Fruit fly (Drosophila melanogaster) whole organism, embryonic: ENCODE data around the gene CG1909.
A peak's percentile ranks its signal among the peaks of the same experiment; 100 is the strongest.

Experiments
- CG10321 ChIP-seq: fragments of 200-800 bp; sonication (Bioruptor generic); IDR thresholded peaks from 2 replicates; pipeline ENCODE4 v1.3.6; 2022; ENCODE audit warnings: missing biosample characterization, missing genetic modification characterization
- CG11723 ChIP-seq: fragments of 200-800 bp; sonication (Bioruptor generic); optimal IDR thresholded peaks from 2 replicates; lab custom pipeline; 2017; ENCODE audit warnings: missing biosample characterization, mild to moderate bottlenecking, missing genetic modification characterization
- CG12659 ChIP-seq: fragments of 200-800 bp; sonication (Bioruptor generic); optimal IDR thresholded peaks from 3 replicates; lab custom pipeline; 2017; ENCODE audit warnings: mild to moderate bottlenecking, missing biosample characterization, missing genetic modification reagents, missing genetic modification characterization
- CG12769 ChIP-seq: fragments of 200-800 bp; sonication (Bioruptor generic); optimal IDR thresholded peaks from 2 replicates; lab custom pipeline; 2019; ENCODE audit warnings: missing biosample characterization, mild to moderate bottlenecking, missing genetic modification characterization, moderate library complexity
- CG13296 ChIP-seq: fragments of 200-800 bp; sonication (Bioruptor generic); optimal IDR thresholded peaks from 3 replicates; lab custom pipeline; 2018; ENCODE audit warnings: missing biosample characterization, mild to moderate bottlenecking, missing genetic modification characterization
- CG13424 ChIP-seq: fragments of 200-800 bp; sonication (Bioruptor generic); optimal IDR thresholded peaks from 2 replicates; lab custom pipeline; 2019; ENCODE audit warnings: missing biosample characterization, mild to moderate bottlenecking, missing genetic modification characterization, moderate library complexity
- CG13894 ChIP-seq: fragments of 200-800 bp; sonication (Bioruptor generic); optimal IDR thresholded peaks from 3 replicates; lab custom pipeline; 2018; ENCODE audit warnings: missing biosample characterization, mild to moderate bottlenecking, missing genetic modification characterization, moderate library complexity
- CG14667 ChIP-seq: fragments of 200-800 bp; sonication (Bioruptor generic); IDR thresholded peaks from 2 replicates; pipeline ENCODE4 v1.3.6; 2022; ENCODE audit warnings: missing biosample characterization, missing genetic modification characterization
- CG17359 ChIP-seq: fragments of 200-800 bp; sonication (Bioruptor generic); optimal IDR thresholded peaks from 3 replicates; lab custom pipeline; 2018; ENCODE audit warnings: missing biosample characterization, mild to moderate bottlenecking, missing genetic modification characterization, moderate library complexity
- CG2199 ChIP-seq: fragments of 200-800 bp; sonication (Bioruptor generic); IDR thresholded peaks from 3 replicates; pipeline ENCODE4 v1.3.6; 2022; ENCODE audit warnings: missing biosample characterization, missing genetic modification characterization
- CG30020 ChIP-seq: fragments of 200-800 bp; optimal IDR thresholded peaks from 2 replicates; lab custom pipeline; 2019; ENCODE audit warnings: missing biosample characterization, mild to moderate bottlenecking, missing genetic modification characterization, moderate library complexity
- CG3065 ChIP-seq: fragments of 200-800 bp; sonication (Bioruptor generic); optimal IDR thresholded peaks from 2 replicates; lab custom pipeline; 2016; ENCODE audit warnings: missing biosample characterization, missing genetic modification characterization
- CG5180 ChIP-seq: fragments of 200-800 bp; sonication (Bioruptor generic); optimal IDR thresholded peaks from 3 replicates; lab custom pipeline; 2017; ENCODE audit warnings: missing biosample characterization, missing genetic modification characterization, mild to moderate bottlenecking, moderate library complexity, missing genetic modification reagents
- CG7372 ChIP-seq: fragments of 200-800 bp; sonication (Bioruptor generic); IDR thresholded peaks from 2 replicates; pipeline ENCODE4 v1.3.6; 2022; ENCODE audit warnings: missing biosample characterization, missing genetic modification characterization
- CG8290 ChIP-seq, 3 experiments: fragments of 200-800 bp; sonication (Bioruptor generic); optimal IDR thresholded peaks; 2 replicates each; lab custom pipeline; 2016 to 2019; ENCODE audit warnings: missing biosample characterization in 3 of 3, missing genetic modification characterization in 3 of 3, mild to moderate bottlenecking in 2 of 3, moderate library complexity in 1 of 3
- CG9437 ChIP-seq: fragments of 200-800 bp; sonication (Bioruptor generic); optimal IDR thresholded peaks from 2 replicates; lab custom pipeline; 2018; ENCODE audit warnings: missing biosample characterization, mild to moderate bottlenecking, missing genetic modification characterization
- D19A ChIP-seq: fragments of 200-800 bp; optimal IDR thresholded peaks from 3 replicates; lab custom pipeline; 2019; ENCODE audit warnings: missing biosample characterization, mild to moderate bottlenecking, missing genetic modification characterization, moderate library complexity
- Deaf1 ChIP-seq: fragments of 200-800 bp; optimal IDR thresholded peaks from 3 replicates; lab custom pipeline; 2019; ENCODE audit warnings: missing biosample characterization, mild to moderate bottlenecking, missing genetic modification characterization, moderate library complexity
- Drgx ChIP-seq: fragments of 200-800 bp; sonication (Bioruptor generic); IDR thresholded peaks from 2 replicates; pipeline ENCODE4 v1.3.6; 2022; ENCODE audit warnings: missing biosample characterization, missing genetic modification characterization
- Gsc ChIP-seq: fragments of 200-800 bp; sonication (Bioruptor generic); IDR thresholded peaks from 2 replicates; pipeline ENCODE4 v1.3.6; 2022; ENCODE audit warnings: missing biosample characterization, missing genetic modification characterization
- Lpt ChIP-seq: fragments of >200 bp; optimal IDR thresholded peaks from 2 replicates; lab custom pipeline; 2018; ENCODE audit warnings: missing biosample characterization, missing genetic modification characterization
- MESR4 ChIP-seq: fragments of 200-800 bp; sonication (Bioruptor generic); optimal IDR thresholded peaks from 2 replicates; lab custom pipeline; 2018; ENCODE audit warnings: missing biosample characterization, mild to moderate bottlenecking, missing genetic modification characterization, moderate library complexity
- Med ChIP-seq: fragments of 200-800 bp; sonication (Bioruptor generic); peaks from one replicate; lab custom pipeline; 2016; ENCODE audit warnings: missing biosample characterization, missing genetic modification characterization, mild to moderate bottlenecking, inconsistent platforms, moderate library complexity
- Pdp1 ChIP-seq, 2 experiments: fragments of 200-800 bp; sonication (Bioruptor generic); optimal IDR thresholded peaks; 3 replicates each; lab custom pipeline; 2016; ENCODE audit warnings: missing biosample characterization in 2 of 2, missing genetic modification characterization in 2 of 2, mild to moderate bottlenecking in 1 of 2, moderate library complexity in 1 of 2
- Rfx ChIP-seq: fragments of 200-800 bp; sonication (Bioruptor generic); IDR thresholded peaks from 2 replicates; pipeline ENCODE4 v1.3.6; 2022; ENCODE audit warnings: missing biosample characterization, missing genetic modification characterization
- Stat92E ChIP-seq, 3 experiments: fragments of >200 bp in 2 of 3; fragments of 200-800 bp in 1 of 3; sonication (Bioruptor generic) in 1 of 3; optimal IDR thresholded peaks; 2 replicates each; lab custom pipeline; 2017 to 2019; ENCODE audit warnings: missing biosample characterization in 3 of 3, missing genetic modification characterization in 3 of 3, mild to moderate bottlenecking in 1 of 3, moderate library complexity in 1 of 3
- cg ChIP-seq: fragments of 200-800 bp; sonication (Bioruptor generic); optimal IDR thresholded peaks from 3 replicates; lab custom pipeline; 2019; ENCODE audit warnings: missing biosample characterization, mild to moderate bottlenecking, missing genetic modification characterization, moderate library complexity
- corto ChIP-seq: fragments of 200-800 bp; sonication (Bioruptor generic); optimal IDR thresholded peaks from 2 replicates; lab custom pipeline; 2016; ENCODE audit warnings: missing biosample characterization, mild to moderate bottlenecking, missing genetic modification characterization, moderate library complexity
- crc ChIP-seq: fragments of 200-800 bp; sonication (Bioruptor generic); optimal IDR thresholded peaks from 2 replicates; lab custom pipeline; 2016; ENCODE audit warnings: missing biosample characterization, missing genetic modification characterization
- ham ChIP-seq: fragments of 200-800 bp; sonication (Bioruptor generic); IDR thresholded peaks from 2 replicates; pipeline ENCODE4 v1.3.6; 2022; ENCODE audit warnings: missing biosample characterization, missing genetic modification characterization
- lab ChIP-seq: fragments of 200-800 bp; sonication (Bioruptor generic); optimal IDR thresholded peaks from 3 replicates; lab custom pipeline; 2017; ENCODE audit warnings: missing biosample characterization, missing genetic modification characterization, mild to moderate bottlenecking, moderate library complexity, missing genetic modification reagents
- luna ChIP-seq: fragments of 200-800 bp; sonication (Bioruptor generic); optimal IDR thresholded peaks from 2 replicates; lab custom pipeline; 2016; ENCODE audit warnings: missing biosample characterization, missing genetic modification characterization
- nom ChIP-seq: fragments of 200-800 bp; sonication (Bioruptor generic); optimal IDR thresholded peaks from 2 replicates; lab custom pipeline; 2017; ENCODE audit warnings: missing biosample characterization, missing genetic modification characterization, mild to moderate bottlenecking, moderate library complexity, missing genetic modification reagents
- oc ChIP-seq: fragments of 200-800 bp; sonication (Bioruptor generic); optimal IDR thresholded peaks from 2 replicates; lab custom pipeline; 2018; ENCODE audit warnings: missing biosample characterization, mild to moderate bottlenecking, missing genetic modification characterization, moderate library complexity
- odd ChIP-seq: fragments of 200-800 bp; sonication (Bioruptor generic); optimal IDR thresholded peaks from 2 replicates; lab custom pipeline; 2017; ENCODE audit warnings: missing biosample characterization, mild to moderate bottlenecking, missing genetic modification characterization
- pfk ChIP-seq: fragments of 200-800 bp; sonication (Bioruptor generic); optimal IDR thresholded peaks from 2 replicates; lab custom pipeline; 2018; ENCODE audit warnings: missing biosample characterization, mild to moderate bottlenecking, missing genetic modification characterization, moderate library complexity
- pros ChIP-seq: fragments of 200-800 bp; sonication (Bioruptor generic); optimal IDR thresholded peaks from 3 replicates; lab custom pipeline; 2019; ENCODE audit warnings: missing biosample characterization, mild to moderate bottlenecking, missing genetic modification characterization, moderate library complexity
- ranshi ChIP-seq: fragments of 200-800 bp; sonication (Bioruptor generic); IDR thresholded peaks from 2 replicates; pipeline ENCODE4 v1.3.6; 2022; ENCODE audit warnings: missing biosample characterization, missing genetic modification characterization
- sens ChIP-seq: fragments of 200-800 bp; sonication (Bioruptor generic); peaks from one replicate; lab custom pipeline; 2016; ENCODE audit warnings: missing biosample characterization, missing genetic modification characterization
- ssp ChIP-seq: fragments of 200-800 bp; sonication (Bioruptor generic); IDR thresholded peaks from 2 replicates; pipeline ENCODE4 v1.3.6; 2022; ENCODE audit warnings: missing biosample characterization, missing genetic modification characterization
- trem ChIP-seq: fragments of 200-800 bp; optimal IDR thresholded peaks from 3 replicates; lab custom pipeline; 2019; ENCODE audit warnings: missing biosample characterization, mild to moderate bottlenecking, missing genetic modification characterization, moderate library complexity
- wek ChIP-seq: fragments of 200-800 bp; sonication (Bioruptor generic); optimal IDR thresholded peaks from 3 replicates; lab custom pipeline; 2018; ENCODE audit warnings: missing biosample characterization, mild to moderate bottlenecking, missing genetic modification characterization, moderate library complexity
- z ChIP-seq: fragments of 200-800 bp; sonication (Bioruptor generic); IDR thresholded peaks from 3 replicates; pipeline ENCODE4 v1.3.6; 2022; ENCODE audit warnings: missing biosample characterization, missing genetic modification characterization
- zen ChIP-seq: fragments of 200-800 bp; sonication (Bioruptor generic); optimal IDR thresholded peaks from 3 replicates; lab custom pipeline; 2018; ENCODE audit warnings: missing biosample characterization, mild to moderate bottlenecking, missing genetic modification characterization, moderate library complexity

CG1909 gene

dm6 chr4:610398-611319, 27.8 kb downstream of the CG1909 start, which contains the start of gene Eph (continued):
- no peak for TF ChIP-seq z (GFP tag; lab: Robert Waterston, UW)
- TF ChIP-seq cg: peak; percentile 77
- peak; percentile 95 for TF ChIP-seq ssp (GFP tag; lab: Robert Waterston, UW)
- TF ChIP-seq MESR4 (GFP tag; lab: Kevin White, UChicago): peak; percentile 73
- TF ChIP-seq CG12659 (GFP tag; lab: Kevin White, UChicago): peak; percentile 52
- TF ChIP-seq CG13424 (tag; lab: Kevin White, UChicago): no peak
- no peak for TF ChIP-seq Lpt
- TF ChIP-seq Deaf1 (tag; lab: Kevin White, UChicago): no peak
- peak; percentile 97 for TF ChIP-seq CG17359 (tag; lab: Kevin White, UChicago)
- TF ChIP-seq ham: no peak
- TF ChIP-seq CG7372 (GFP tag; lab: Robert Waterston, UW): no peak
- TF ChIP-seq CG14667 (GFP tag; lab: Robert Waterston, UW): no peak
- no peak for TF ChIP-seq Drgx (GFP tag; lab: Robert Waterston, UW)
- TF ChIP-seq Med: peak; percentile 53
- peak; percentile 58 for TF ChIP-seq zen
- peak; percentile 93 for TF ChIP-seq CG11723 (GFP tag; lab: Kevin White, UChicago)
- TF ChIP-seq Gsc: no peak

- TF ChIP-seq CG2199 (GFP tag; lab: Robert Waterston, UW) (peak; percentile 93), CG12769 (tag; lab: Kevin White, UChicago) (peak; percentile 61), CG10321 (peak; percentile 49; the same call in 1 of the 2 replicates), Pdp1 (GFP tag; optimal IDR thresholded peaks at IDR 0.05; lab: Kevin White, UChicago) (peak in 1 of 2 experiments; percentile 90), CG30020 (tag; lab: Kevin White, UChicago) (peak; percentile 72), CG8290 (GFP tag; optimal IDR thresholded peaks at IDR 0.05; lab: Kevin White, UChicago) (no peak), CG8290 (tag; optimal IDR thresholded peaks at IDR 0.05; lab: Kevin White, UChicago) (peak in 1 of 2 experiments; percentile 62), D19A (tag; lab: Kevin White, UChicago) (peak; percentile 13), CG13296 (GFP tag; lab: Kevin White, UChicago) (peak; percentile 16), pfk (GFP tag; lab: Kevin White, UChicago) (peak; percentile 9), Stat92E (GFP tag; optimal IDR thresholded peaks at IDR 0.05; lab: Kevin White, UChicago) (peak in 1 of 3 experiments; percentile 38), sens (GFP tag; lab: Kevin White, UChicago) (peak; percentile 72), Med (peak; percentile 52), luna (no peak), CG9437 (no peak), ranshi (GFP tag; lab: Robert Waterston, UW) (no peak; the same call in 1 of the 2 replicates), odd (GFP tag; lab: Kevin White, UChicago) (peak; percentile 38), wek (GFP tag; lab: Kevin White, UChicago) (peak; percentile 39), corto (GFP tag; lab: Kevin White, UChicago) (peak; percentile 14), CG17359 (tag; lab: Kevin White, UChicago) (peak; percentile 0), CG3065 (GFP tag; lab: Kevin White, UChicago) (peak; percentile 70), nom (GFP tag; lab: Kevin White, UChicago) (peak; percentile 59), ssp (GFP tag; lab: Robert Waterston, UW) (no peak), CG11723 (GFP tag; lab: Kevin White, UChicago) (peak; percentile 56), pros (peak; percentile 74), trem (tag; lab: Kevin White, UChicago) (no peak), CG5180 (peak; percentile 84), lab (GFP tag; lab: Kevin White, UChicago) (no peak), oc (tag; lab: Kevin White, UChicago) (no peak), Rfx (GFP tag; lab: Robert Waterston, UW) (no peak), CG13894 (tag; lab: Kevin White, UChicago) (peak; percentile 49), zen (peak; percentile 46), MESR4 (GFP tag; lab: Kevin White, UChicago) (peak; percentile 63), crc (GFP tag; lab: Kevin White, UChicago) (no peak)
These were observed 43.2 kb downstream of the CG1909 start, which contains the start of gene mav for dm6 chr4:625898-626644. Gene mav (minus strand): TSS chr4:626031.
